Worm (Caenorhabditis elegans) whole organism, mixed stage, embryonic: ENCODE measurements around the gene Y105C5A.1268.

Experiments
- ces-1 ChIP-seq: fragments of 150-350 bp; optimal IDR thresholded peaks from 2 replicates; lab custom pipeline; 2014; ENCODE audit warnings: missing biosample characterization, missing genetic modification reagents, missing genetic modification characterization
- drap-1 ChIP-seq: fragments of 200-800 bp; sonication (Bioruptor generic); optimal IDR thresholded peaks from 3 replicates; lab custom pipeline; 2018; ENCODE audit warnings: mild to moderate bottlenecking, missing genetic modification characterization, missing compliant biosample characterization
- lsy-2 ChIP-seq: fragments of 150-350 bp; optimal IDR thresholded peaks from 2 replicates; lab custom pipeline; 2014; ENCODE audit warnings: missing biosample characterization, missing genetic modification characterization
- mab-5 ChIP-seq: fragments of 150-350 bp; optimal IDR thresholded peaks from 2 replicates; lab custom pipeline; 2014; ENCODE audit warnings: missing biosample characterization, missing genetic modification characterization
- mep-1 ChIP-seq: fragments of 150-350 bp; optimal IDR thresholded peaks from 2 replicates; lab custom pipeline; 2017; ENCODE audit warnings: missing biosample characterization, missing genetic modification reagents, missing genetic modification characterization, inconsistent platforms
- mls-2 ChIP-seq: sonication (generic microtip); optimal IDR thresholded peaks from 2 replicates; lab custom pipeline; 2016; ENCODE audit warnings: mild to moderate bottlenecking, missing genetic modification characterization, moderate library complexity, missing compliant biosample characterization
- nhr-28 ChIP-seq: fragments of 150-350 bp; optimal IDR thresholded peaks from 2 replicates; lab custom pipeline; 2014; ENCODE audit warnings: missing biosample characterization, missing genetic modification characterization
- pha-4 ChIP-seq: fragments of 150-350 bp; optimal IDR thresholded peaks from 2 replicates; lab custom pipeline; 2018; ENCODE audit warnings: missing biosample characterization, missing genetic modification reagents, missing genetic modification characterization
- snpc-4 ChIP-seq: fragments of 150-350 bp; optimal IDR thresholded peaks from 2 replicates; lab custom pipeline; 2014; ENCODE audit warnings: missing biosample characterization, missing genetic modification characterization
- unc-120 ChIP-seq: sonication (generic microtip); optimal IDR thresholded peaks from 2 replicates; lab custom pipeline; 2017; ENCODE audit warnings: missing genetic modification characterization, missing compliant biosample characterization; ENCODE audit not compliant: poor library complexity, severe bottlenecking
- unc-39 ChIP-seq: fragments of 150-350 bp; optimal IDR thresholded peaks from 2 replicates; lab custom pipeline; 2014; ENCODE audit warnings: missing biosample characterization, missing genetic modification characterization
- unc-62 ChIP-seq: fragments of 150-350 bp; optimal IDR thresholded peaks from 2 replicates; lab custom pipeline; 2014; ENCODE audit warnings: missing biosample characterization, missing genetic modification reagents, missing genetic modification characterization

DNA sequence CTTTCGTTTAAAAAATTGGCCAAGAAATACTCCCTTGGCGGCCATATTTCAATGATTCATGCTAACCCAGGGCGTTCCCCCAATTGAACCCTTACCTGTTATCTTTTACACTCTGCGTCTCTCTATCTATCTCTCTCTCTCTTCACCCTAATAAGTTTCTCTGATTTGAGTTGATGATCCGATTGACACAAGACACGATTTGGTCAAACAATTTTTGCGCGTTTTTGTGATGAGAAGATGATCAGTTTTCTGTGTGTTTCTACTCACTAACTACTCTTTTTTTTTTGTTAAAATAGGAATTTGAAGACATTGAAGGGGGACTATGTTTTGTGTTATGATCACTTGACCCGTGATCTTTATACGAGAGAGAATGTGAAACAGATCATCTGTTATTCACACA, 26.7 kb upstream of the Y105C5A.1268 start:
- no peak for TF ChIP-seq snpc-4 (tag; lab: Kevin White, UChicago)
- no peak for TF ChIP-seq mep-1 (tag; lab: Kevin White, UChicago)
- TF ChIP-seq drap-1 (GFP tag; lab: Kevin White, UChicago), result no peak
- TF ChIP-seq ces-1 (GFP tag; lab: Kevin White, UChicago), result no peak
- no peak for TF ChIP-seq nhr-28 (tag; lab: Kevin White, UChicago)
- no peak for TF ChIP-seq lsy-2 (tag; lab: Kevin White, UChicago)
- TF ChIP-seq unc-120 (tag; lab: Kevin White, UChicago), result no peak
- no peak for TF ChIP-seq mab-5 (tag; lab: Kevin White, UChicago)
- no peak for TF ChIP-seq pha-4 (tag; lab: Kevin White, UChicago)
- no peak for TF ChIP-seq unc-62 (GFP tag; lab: Kevin White, UChicago)
- TF ChIP-seq mls-2 (tag; lab: Kevin White, UChicago), result no peak
- TF ChIP-seq unc-39 (tag; lab: Kevin White, UChicago), result no peak
